Fruit fly (Drosophila melanogaster): Measurements from ENCODE around the gene ush.

Gene ush

DNA sequence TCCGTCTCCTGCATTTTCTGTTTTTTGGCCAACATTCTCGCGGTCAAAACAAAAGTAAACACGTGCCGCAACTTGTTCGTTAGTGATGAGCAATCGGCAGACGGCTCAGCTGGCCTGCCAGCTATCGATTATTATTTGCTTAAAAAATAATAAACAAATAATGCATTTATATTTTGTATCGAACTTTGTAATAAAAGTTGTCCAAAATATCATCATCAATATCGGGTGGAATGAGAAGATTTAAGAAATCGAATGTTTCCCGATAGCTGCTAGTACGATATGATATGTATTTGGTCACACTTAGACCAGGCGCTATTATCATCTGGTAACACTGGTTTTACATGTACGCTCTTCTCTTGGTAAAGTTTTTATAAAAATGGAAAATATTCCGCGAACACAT, 92.0 kb downstream of the ush start, which contains the start of the genes Nle and Sf3b1 (continued):
- TF ChIP-seq bcd (GFP tag; optimal IDR thresholded peaks at IDR 0.05) (no peak), Deaf1 (tag; optimal IDR thresholded peaks at IDR 0.05) (no peak), jing (GFP tag; optimal IDR thresholded peaks at IDR 0.05) (no peak), E2f1 (GFP tag; IDR thresholded peaks at IDR 0.05) (no peak), dan (GFP tag; IDR thresholded peaks at IDR 0.05) (no peak), z (GFP tag; IDR thresholded peaks at IDR 0.05) (no peak), TFAM (GFP tag; optimal IDR thresholded peaks at IDR 0.05) (no peak), CG6689 (GFP tag; IDR thresholded peaks at IDR 0.05) (no peak), nom (GFP tag; optimal IDR thresholded peaks at IDR 0.05) (no peak), dm (GFP tag; optimal IDR thresholded peaks at IDR 0.05) (peak; percentile 89), chif (GFP tag; optimal IDR thresholded peaks at IDR 0.05) (peak in 1 of 2 experiments; percentile 37), CG14667 (GFP tag; IDR thresholded peaks at IDR 0.05) (no peak), CG2678 (tag; optimal IDR thresholded peaks at IDR 0.05) (no peak), Drgx (GFP tag; IDR thresholded peaks at IDR 0.05) (no peak), CG1024 (GFP tag; IDR thresholded peaks at IDR 0.05) (no peak), corto (GFP tag; optimal IDR thresholded peaks at IDR 0.05) (no peak), CG17359 (tag; optimal IDR thresholded peaks at IDR 0.05) (peak; percentile 39), odd (GFP tag; optimal IDR thresholded peaks at IDR 0.05) (no peak), CG9437 (GFP tag; optimal IDR thresholded peaks at IDR 0.05) (no peak), peb (GFP tag; IDR thresholded peaks at IDR 0.05) (0 out of 2 replicates have a peak, but pooled peaks have one; percentile 8), rib (GFP tag; IDR thresholded peaks at IDR 0.05) (no peak), CG4360 (GFP tag; IDR thresholded peaks at IDR 0.05) (no peak), stwl (tag; optimal IDR thresholded peaks at IDR 0.05) (peak; percentile 91), lab (GFP tag; optimal IDR thresholded peaks at IDR 0.05) (no peak), Asciz (GFP tag; optimal IDR thresholded peaks at IDR 0.05) (no peak), CG8290 (GFP tag; optimal IDR thresholded peaks at IDR 0.05) (no peak), CG8290 (tag; optimal IDR thresholded peaks at IDR 0.05) (no peak), bsh (GFP tag; optimal IDR thresholded peaks at IDR 0.05) (no peak), Rx (GFP tag; IDR thresholded peaks at IDR 0.05) (no peak), luna (GFP tag; optimal IDR thresholded peaks at IDR 0.05) (no peak), pum (GFP tag; optimal IDR thresholded peaks at IDR 0.05) (peak; percentile 13), Elba2 (GFP tag; optimal IDR thresholded peaks at IDR 0.05) (peak; percentile 68), CG15073 (GFP tag; optimal IDR thresholded peaks at IDR 0.05) (no peak), al (GFP tag; IDR thresholded peaks at IDR 0.05) (no peak), zfh1 (GFP tag; IDR thresholded peaks at IDR 0.05) (no peak), H2.0 (GFP tag; IDR thresholded peaks at IDR 0.05) (no peak), CG15479 (GFP tag; optimal IDR thresholded peaks at IDR 0.05) (no peak), fd96Cb (tag; optimal IDR thresholded peaks at IDR 0.05) (no peak), CG3995 (GFP tag; optimal IDR thresholded peaks at IDR 0.05) (no peak), klu (GFP tag; IDR thresholded peaks at IDR 0.05) (peak; percentile 15; the same call in 1 of the 2 replicates), CG7357 (GFP tag; IDR thresholded peaks at IDR 0.05) (0 out of 3 replicates have a peak, but pooled peaks have one; percentile 36), CG42726 (GFP tag; IDR thresholded peaks at IDR 0.05; ENCODE audit: partially characterized antibody) (peak; percentile 89; the same call in 1 of the 2 replicates), ac (GFP tag; optimal IDR thresholded peaks at IDR 0.05) (no peak), fd102C (GFP tag; optimal IDR thresholded peaks at IDR 0.05) (no peak), jigr1 (GFP tag; IDR thresholded peaks at IDR 0.05) (no peak), Dll (GFP tag; IDR thresholded peaks at IDR 0.05; ENCODE audit: partially characterized antibody) (peak; percentile 98), ara (GFP tag; IDR thresholded peaks at IDR 0.05) (no peak), CG7372 (GFP tag; IDR thresholded peaks at IDR 0.05) (0 out of 2 replicates have a peak, but pooled peaks have one; percentile 44), CG4820 (GFP tag; optimal IDR thresholded peaks at IDR 0.05) (no peak), CG31441 (GFP tag; IDR thresholded peaks at IDR 0.05) (no peak), cad (GFP tag; optimal IDR thresholded peaks at IDR 0.05) (no peak), Dip3 (GFP tag; optimal IDR thresholded peaks at IDR 0.05) (peak; percentile 38)

All from whole organism, embryonic.